Worm (Caenorhabditis elegans): ENCODE results near the gene tre-5.

ce11 chrII:75831-76230 is 20.7 kb upstream of the tre-5 start:
- TF ChIP-seq W03F9.2 (tag; optimal IDR thresholded peaks at IDR 0.05) (no peak), dao-5 (tag; optimal IDR thresholded peaks at IDR 0.05) (no peak), him-1 (tag; optimal IDR thresholded peaks at IDR 0.05) (no peak)

Data from whole organism, L4/young adult.